Worm (Caenorhabditis elegans) whole organism, late embryonic: ENCODE measurements around the gene C46F9.5.

Experiments used
- ceh-45 ChIP-seq: fragments of 200-800 bp; sonication (Bioruptor generic); IDR thresholded peaks from 2 replicates; pipeline ENCODE4 v1.3.6; 2022; ENCODE audit warnings: missing genetic modification reagents, missing genetic modification characterization, missing compliant biosample characterization
- madf-2 ChIP-seq: sonication (generic microtip); optimal IDR thresholded peaks from 2 replicates; lab custom pipeline; 2017; ENCODE audit warnings: missing genetic modification characterization, missing compliant biosample characterization
- pha-4 ChIP-seq: fragments of 150-350 bp; optimal IDR thresholded peaks from 2 replicates; lab custom pipeline; 2018; ENCODE audit warnings: missing biosample characterization, missing genetic modification reagents, missing genetic modification characterization

ce11 chrII:1924459-1924858 is 29.1 kb downstream of the C46F9.5 start, which contains the start of gene F52C6.3:
- TF ChIP-seq ceh-45: no peak
- no peak for TF ChIP-seq madf-2 (tag; lab: Kevin White, UChicago)
- no peak for TF ChIP-seq pha-4 (tag; lab: Kevin White, UChicago)
